Worm (Caenorhabditis elegans): Measurements from ENCODE around the gene clc-22.

DNA sequence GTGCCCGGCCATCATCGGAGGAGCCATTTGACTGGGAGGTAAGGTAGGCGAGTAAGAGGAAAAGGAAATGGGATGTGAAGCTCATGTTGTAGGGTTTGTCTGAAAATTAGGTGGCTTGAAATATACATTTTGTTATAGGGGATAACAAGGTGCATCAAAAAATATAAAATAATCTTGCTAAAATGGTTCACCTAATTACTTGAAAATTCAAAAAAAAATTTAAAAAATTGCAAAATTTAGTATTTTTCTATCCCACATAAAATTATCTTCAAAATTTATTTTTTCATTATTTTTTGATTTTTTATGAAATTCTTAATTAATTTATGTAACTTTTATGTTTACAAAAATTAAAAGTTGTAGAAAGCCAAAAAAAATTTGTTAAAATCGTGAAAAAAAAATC is 22.7 kb upstream of the clc-22 start, which contains the start of gene K07D4.6:
- TF ChIP-seq lin-39 (tag; optimal IDR thresholded peaks at IDR 0.05) (no peak), nhr-23 (tag; optimal IDR thresholded peaks at IDR 0.05) (no peak), ztf-11 (tag; optimal IDR thresholded peaks at IDR 0.05) (no peak), egl-27 (tag; optimal IDR thresholded peaks at IDR 0.05) (no peak), fos-1 (tag; optimal IDR thresholded peaks at IDR 0.05) (no peak), alr-1 (tag; optimal IDR thresholded peaks at IDR 0.05) (no peak), ama-1 (optimal IDR thresholded peaks at IDR 0.05) (no peak), lsy-2 (tag; optimal IDR thresholded peaks at IDR 0.05) (no peak), nhr-237 (tag; optimal IDR thresholded peaks at IDR 0.05) (no peak), ztf-4 (tag; optimal IDR thresholded peaks at IDR 0.05) (no peak), mdl-1 (tag; optimal IDR thresholded peaks at IDR 0.05) (no peak), blmp-1 (tag; optimal IDR thresholded peaks at IDR 0.05; ENCODE audit: insufficient read depth) (no peak)
